Worm (Caenorhabditis elegans) whole organism, L3 larva: ENCODE data around the gene gur-4.

ENCODE experiments used
- ama-1 ChIP-seq: fragments of 150-350 bp; optimal IDR thresholded peaks from 2 replicates; lab custom pipeline; 2018
- mdl-1 ChIP-seq: fragments of 150-350 bp; optimal IDR thresholded peaks from 2 replicates; lab custom pipeline; 2014; ENCODE audit warnings: missing biosample characterization, missing genetic modification characterization
- nhr-77 ChIP-seq: fragments of 150-350 bp; optimal IDR thresholded peaks from 2 replicates; lab custom pipeline; 2014; ENCODE audit warnings: missing biosample characterization, missing genetic modification characterization
- unc-62 ChIP-seq: fragments of 150-350 bp; sonication (generic microtip); optimal IDR thresholded peaks from 4 replicates; lab custom pipeline; 2014; ENCODE audit warnings: missing biosample characterization, missing genetic modification reagents, missing genetic modification characterization

ce11 chrII:14098348-14098747, 6.2 kb upstream of the gur-4 start:
- no peak for TF ChIP-seq mdl-1 (tag; lab: Kevin White, UChicago)
- no peak for TF ChIP-seq unc-62 (GFP tag; lab: Kevin White, UChicago)
- no peak for TF ChIP-seq nhr-77 (tag; lab: Kevin White, UChicago)
- TF ChIP-seq ama-1 (lab: Kevin White, UChicago) = no peak
